Fruit fly (Drosophila melanogaster) whole organism, pupa: ENCODE results near the gene CG7950.

Source experiments
- CG10348 ChIP-seq: fragments of 200-800 bp; sonication (Bioruptor generic); IDR thresholded peaks from 2 replicates; pipeline ENCODE4 v1.3.6; 2022; ENCODE audit warnings: missing biosample characterization, missing genetic modification characterization
- CG13204 ChIP-seq: fragments of 200-800 bp; sonication (Bioruptor generic); optimal IDR thresholded peaks from 2 replicates; lab custom pipeline; 2018; ENCODE audit warnings: missing biosample characterization, mild to moderate bottlenecking, missing genetic modification characterization, moderate library complexity
- CG15710 ChIP-seq: fragments of 200-800 bp; sonication (Bioruptor generic); optimal IDR thresholded peaks from 2 replicates; lab custom pipeline; 2018; ENCODE audit warnings: missing biosample characterization, mild to moderate bottlenecking, missing genetic modification characterization, moderate library complexity
- CG34367 ChIP-seq: fragments of 200-800 bp; sonication (Bioruptor generic); optimal IDR thresholded peaks from 2 replicates; lab custom pipeline; 2018; ENCODE audit warnings: missing biosample characterization, mild to moderate bottlenecking, missing genetic modification characterization
- CG8301 ChIP-seq: fragments of 200-800 bp; sonication (Bioruptor generic); optimal IDR thresholded peaks from 2 replicates; lab custom pipeline; 2018; ENCODE audit warnings: missing biosample characterization, mild to moderate bottlenecking, missing genetic modification characterization
- EcR ChIP-seq: fragments of 200-800 bp; sonication (Bioruptor generic); optimal IDR thresholded peaks from 3 replicates; lab custom pipeline; 2019; ENCODE audit warnings: missing biosample characterization, missing genetic modification characterization, mild to moderate bottlenecking, moderate library complexity, missing genetic modification reagents
- Ets98B ChIP-seq: fragments of 200-800 bp; sonication (Bioruptor generic); IDR thresholded peaks from 2 replicates; pipeline ENCODE4 v1.3.6; 2022; ENCODE audit warnings: missing biosample characterization, missing genetic modification characterization
- Pif1B ChIP-seq: fragments of 200-800 bp; sonication (Bioruptor generic); optimal IDR thresholded peaks from 3 replicates; lab custom pipeline; 2016; ENCODE audit warnings: missing biosample characterization, missing genetic modification characterization
- Snoo ChIP-seq: fragments of 200-800 bp; sonication (Bioruptor generic); optimal IDR thresholded peaks from 3 replicates; lab custom pipeline; 2017; ENCODE audit warnings: missing biosample characterization, mild to moderate bottlenecking, missing genetic modification characterization, inconsistent platforms
- fd96Ca ChIP-seq: fragments of 200-800 bp; sonication (Bioruptor generic); IDR thresholded peaks from 3 replicates; pipeline ENCODE4 v1.3.6; 2022; ENCODE audit warnings: missing biosample characterization, missing genetic modification characterization
- gl ChIP-seq: fragments of 200-800 bp; sonication (Bioruptor generic); optimal IDR thresholded peaks from 2 replicates; lab custom pipeline; 2018; ENCODE audit warnings: missing biosample characterization, mild to moderate bottlenecking, missing genetic modification characterization

DNA sequence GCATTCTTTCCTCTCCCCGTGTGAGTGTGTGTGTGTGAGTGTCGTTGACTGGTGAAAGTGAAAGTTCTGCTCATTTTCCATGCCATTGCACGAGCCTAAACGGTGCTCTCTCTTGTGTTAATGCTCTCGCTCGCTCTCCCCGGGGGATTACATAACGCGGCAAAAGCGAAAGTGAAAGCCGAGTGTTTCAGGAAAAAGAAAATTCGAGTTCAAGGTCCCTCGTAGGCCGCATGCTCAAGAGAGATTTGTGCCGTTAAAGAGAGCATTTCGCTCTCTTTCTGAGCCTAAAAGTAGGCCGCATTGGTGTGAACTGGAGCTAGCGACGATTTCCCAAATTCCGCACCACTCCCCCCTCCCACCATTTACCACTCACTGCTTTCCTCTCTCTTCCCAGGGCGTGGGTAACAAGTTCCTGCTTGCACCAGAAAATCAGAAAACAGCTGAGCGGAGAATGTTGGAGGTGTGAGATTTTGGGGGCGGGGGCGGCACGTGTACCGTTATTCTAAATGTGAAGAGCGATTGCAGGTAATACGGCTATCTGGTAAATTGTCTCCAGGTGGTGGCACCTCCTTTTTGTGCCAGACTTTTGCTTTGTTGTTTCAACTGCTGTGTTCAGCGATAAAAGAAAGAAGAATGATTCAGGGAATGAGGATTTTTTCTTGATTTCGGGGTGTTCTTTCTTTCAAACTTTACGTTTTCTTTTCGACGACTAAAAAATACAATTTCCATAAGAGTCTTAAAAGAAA, 33.8 kb downstream of the CG7950 start:
- TF ChIP-seq Ets98B (GFP tag; lab: Robert Waterston, UW): no peak
- TF ChIP-seq Snoo (tag; lab: Kevin White, UChicago): no peak
- no peak for TF ChIP-seq CG34367
- peak; percentile 83 for TF ChIP-seq EcR (GFP tag; lab: Kevin White, UChicago)
- peak; percentile 17 for TF ChIP-seq CG8301 (tag; lab: Kevin White, UChicago)
- TF ChIP-seq gl (tag; lab: Kevin White, UChicago): peak; percentile 27
- TF ChIP-seq CG13204 (GFP tag; lab: Kevin White, UChicago): no peak
- peak; percentile 5 for TF ChIP-seq Pif1B (GFP tag; lab: Kevin White, UChicago)
- TF ChIP-seq fd96Ca (GFP tag; lab: Robert Waterston, UW): peak; percentile 22; the same call in 1 of the 3 replicates
- TF ChIP-seq CG15710 (tag; lab: Kevin White, UChicago): peak; percentile 17
- no peak for TF ChIP-seq CG10348 (GFP tag; lab: Robert Waterston, UW)
